Fruit fly (Drosophila melanogaster) whole organism, prepupa: Measurements from ENCODE around the gene CG15480.
"Not testable (repeated sequence)": the region's sequence is repeated elsewhere in the genome, so short reads cannot be mapped to it uniquely, and the experiment has no call there.

Experiments used
- Blimp-1 ChIP-seq: fragments of 200-800 bp; sonication (Bioruptor generic); optimal IDR thresholded peaks from 3 replicates; lab custom pipeline; 2017; ENCODE audit warnings: missing biosample characterization, missing genetic modification characterization, mild to moderate bottlenecking, moderate library complexity, missing genetic modification reagents
- CG10631 ChIP-seq: fragments of 200-800 bp; sonication (Bioruptor generic); optimal IDR thresholded peaks from 2 replicates; lab custom pipeline; 2016; ENCODE audit warnings: missing biosample characterization, missing genetic modification characterization
- CG11294 ChIP-seq: fragments of 200-800 bp; sonication (Bioruptor generic); IDR thresholded peaks from 2 replicates; pipeline ENCODE4 v1.3.6; 2022; ENCODE audit warnings: missing biosample characterization, missing genetic modification characterization
- CG11762 ChIP-seq: fragments of 200-800 bp; sonication (Bioruptor generic); optimal IDR thresholded peaks from 3 replicates; lab custom pipeline; 2016; ENCODE audit warnings: missing biosample characterization, missing genetic modification characterization; ENCODE audit not compliant: insufficient read depth
- CG11902 ChIP-seq: fragments of 200-800 bp; sonication (Bioruptor generic); optimal IDR thresholded peaks from 3 replicates; lab custom pipeline; 2016; ENCODE audit warnings: missing biosample characterization, missing genetic modification characterization
- CG15336 ChIP-seq: fragments of 200-800 bp; sonication (Bioruptor generic); IDR thresholded peaks from 2 replicates; pipeline ENCODE4 v1.3.6; 2022; ENCODE audit warnings: missing biosample characterization, missing genetic modification characterization
- CG16779 ChIP-seq: fragments of 200-800 bp; sonication (Bioruptor generic); optimal IDR thresholded peaks from 3 replicates; lab custom pipeline; 2017; ENCODE audit warnings: missing biosample characterization, mild to moderate bottlenecking, missing genetic modification characterization
- CG3032 ChIP-seq: fragments of 200-800 bp; optimal IDR thresholded peaks from 2 replicates; lab custom pipeline; 2019; ENCODE audit warnings: missing biosample characterization, mild to moderate bottlenecking, missing genetic modification characterization, moderate library complexity
- CG31627 ChIP-seq: fragments of 200-800 bp; sonication (Bioruptor generic); optimal IDR thresholded peaks from 3 replicates; lab custom pipeline; 2016; ENCODE audit warnings: missing biosample characterization, missing genetic modification characterization
- CG3919 ChIP-seq: fragments of 200-800 bp; sonication (Bioruptor generic); optimal IDR thresholded peaks from 3 replicates; lab custom pipeline; 2016; ENCODE audit warnings: missing biosample characterization, missing genetic modification characterization
- CG4318 ChIP-seq: fragments of 200-800 bp; sonication (Bioruptor generic); optimal IDR thresholded peaks from 3 replicates; lab custom pipeline; 2017; ENCODE audit warnings: missing biosample characterization, mild to moderate bottlenecking, missing genetic modification characterization
- CG6163 ChIP-seq: fragments of 200-800 bp; sonication (Bioruptor generic); IDR thresholded peaks from 3 replicates; pipeline ENCODE4 v1.3.6; 2022; ENCODE audit warnings: missing biosample characterization, missing genetic modification characterization
- CG6276 ChIP-seq: fragments of 200-800 bp; sonication (Bioruptor generic); optimal IDR thresholded peaks from 2 replicates; lab custom pipeline; 2017; ENCODE audit warnings: missing biosample characterization, mild to moderate bottlenecking, missing genetic modification characterization
- CG7368 ChIP-seq: fragments of 200-800 bp; sonication (Bioruptor generic); optimal IDR thresholded peaks from 3 replicates; lab custom pipeline; 2016; ENCODE audit warnings: missing biosample characterization, missing genetic modification characterization
- CG8119 ChIP-seq: fragments of 200-800 bp; sonication (Bioruptor generic); IDR thresholded peaks from 3 replicates; pipeline ENCODE4 v1.3.6; 2022; ENCODE audit warnings: missing biosample characterization, missing genetic modification characterization
- CG8319 ChIP-seq: fragments of 200-800 bp; sonication (Bioruptor generic); optimal IDR thresholded peaks from 3 replicates; lab custom pipeline; 2016; ENCODE audit warnings: missing biosample characterization, missing genetic modification characterization
- CG8632 ChIP-seq: fragments of 200-800 bp; sonication (Bioruptor generic); optimal IDR thresholded peaks from 3 replicates; lab custom pipeline; 2016; ENCODE audit warnings: missing biosample characterization, missing genetic modification characterization
- CG9139 ChIP-seq: fragments of 200-800 bp; sonication (Bioruptor generic); optimal IDR thresholded peaks from 3 replicates; lab custom pipeline; 2017; ENCODE audit warnings: missing biosample characterization, mild to moderate bottlenecking, missing genetic modification characterization
- Eip78C ChIP-seq: fragments of 200-800 bp; sonication (Bioruptor generic); peaks from one replicate; lab custom pipeline; 2016; ENCODE audit warnings: missing biosample characterization, missing genetic modification characterization
- Ets96B ChIP-seq: fragments of 200-800 bp; optimal IDR thresholded peaks from 2 replicates; lab custom pipeline; 2019; ENCODE audit warnings: missing biosample characterization, mild to moderate bottlenecking, missing genetic modification characterization, moderate library complexity
- Hr38 ChIP-seq: sonication (Bioruptor generic); optimal IDR thresholded peaks from 2 replicates; lab custom pipeline; 2016; ENCODE audit warnings: missing biosample characterization, missing genetic modification characterization
- Hr39 ChIP-seq: fragments of 200-800 bp; sonication (Bioruptor generic); optimal IDR thresholded peaks from 2 replicates; lab custom pipeline; 2016; ENCODE audit warnings: missing biosample characterization, missing genetic modification characterization
- Lpt ChIP-seq: fragments of 200-800 bp; sonication (Bioruptor generic); optimal IDR thresholded peaks from 3 replicates; lab custom pipeline; 2016; ENCODE audit warnings: missing biosample characterization, missing genetic modification characterization
- OdsH ChIP-seq: fragments of 200-800 bp; sonication (Bioruptor generic); optimal IDR thresholded peaks from 3 replicates; lab custom pipeline; 2016; ENCODE audit warnings: missing biosample characterization, missing genetic modification characterization
- Smox ChIP-seq: fragments of 200-800 bp; sonication (Bioruptor generic); optimal IDR thresholded peaks from 3 replicates; lab custom pipeline; 2016; ENCODE audit warnings: missing biosample characterization, missing genetic modification characterization
- Sox14 ChIP-seq: fragments of 200-800 bp; sonication (Bioruptor generic); optimal IDR thresholded peaks from 3 replicates; lab custom pipeline; 2016; ENCODE audit warnings: missing biosample characterization, missing genetic modification characterization
- cyc ChIP-seq: fragments of 200-800 bp; sonication (Bioruptor generic); optimal IDR thresholded peaks from 3 replicates; lab custom pipeline; 2016; ENCODE audit warnings: missing biosample characterization, missing genetic modification characterization
- dac ChIP-seq: fragments of 200-800 bp; sonication (Bioruptor generic); optimal IDR thresholded peaks from 2 replicates; lab custom pipeline; 2017; ENCODE audit warnings: missing biosample characterization, mild to moderate bottlenecking, missing genetic modification characterization
- dsx ChIP-seq: fragments of 200-800 bp; optimal IDR thresholded peaks from 3 replicates; lab custom pipeline; 2019; ENCODE audit warnings: missing biosample characterization, mild to moderate bottlenecking, missing genetic modification characterization, moderate library complexity; ENCODE audit not compliant: poor library complexity, severe bottlenecking
- eg ChIP-seq: fragments of 200-800 bp; sonication (Bioruptor generic); IDR thresholded peaks from 3 replicates; pipeline ENCODE4 v1.3.6; 2022; ENCODE audit warnings: missing biosample characterization, missing genetic modification characterization
- esn ChIP-seq: fragments of 200-800 bp; sonication (Bioruptor generic); optimal IDR thresholded peaks from 2 replicates; lab custom pipeline; 2016; ENCODE audit warnings: missing biosample characterization, mild to moderate bottlenecking, missing genetic modification characterization, moderate library complexity
- fd59A ChIP-seq: fragments of 200-800 bp; sonication (Bioruptor generic); optimal IDR thresholded peaks from 2 replicates; lab custom pipeline; 2017; ENCODE audit warnings: missing biosample characterization, mild to moderate bottlenecking, missing genetic modification characterization, missing genetic modification reagents
- fkh ChIP-seq: fragments of 200-800 bp; sonication (Bioruptor generic); optimal IDR thresholded peaks from 3 replicates; lab custom pipeline; 2017; ENCODE audit warnings: missing biosample characterization, mild to moderate bottlenecking, missing genetic modification characterization, moderate library complexity
- lz ChIP-seq: fragments of 200-800 bp; sonication (Bioruptor generic); optimal IDR thresholded peaks from 3 replicates; lab custom pipeline; 2016; ENCODE audit warnings: missing biosample characterization, missing genetic modification characterization
- pdm3 ChIP-seq: fragments of 200-800 bp; sonication (Bioruptor generic); optimal IDR thresholded peaks from 3 replicates; lab custom pipeline; 2016; ENCODE audit warnings: missing biosample characterization, missing genetic modification characterization
- salr ChIP-seq, 2 experiments: fragments of 200-800 bp; sonication (Bioruptor generic); optimal IDR thresholded peaks; 3 replicates each; lab custom pipeline; 2016 to 2018; ENCODE audit warnings: missing biosample characterization in 2 of 2, missing genetic modification characterization in 2 of 2, mild to moderate bottlenecking in 1 of 2
- spab ChIP-seq: fragments of 200-800 bp; sonication (Bioruptor generic); optimal IDR thresholded peaks from 2 replicates; lab custom pipeline; 2017; ENCODE audit warnings: missing biosample characterization, mild to moderate bottlenecking, missing genetic modification characterization, missing genetic modification reagents
- ss ChIP-seq, 2 experiments: fragments of 200-800 bp; sonication (Bioruptor generic); optimal IDR thresholded peaks; 2 replicates in 1 of 2; 3 replicates in 1 of 2; lab custom pipeline; 2017 to 2018; ENCODE audit warnings: mild to moderate bottlenecking in 2 of 2, missing biosample characterization in 2 of 2, missing genetic modification characterization in 2 of 2, moderate library complexity in 1 of 2
- svp ChIP-seq: fragments of 200-800 bp; sonication (Bioruptor generic); peaks from one replicate; lab custom pipeline; 2016; ENCODE audit warnings: missing biosample characterization, missing genetic modification characterization
- topi ChIP-seq: fragments of 200-800 bp; sonication (Bioruptor generic); optimal IDR thresholded peaks from 3 replicates; lab custom pipeline; 2016; ENCODE audit warnings: missing biosample characterization, missing genetic modification characterization
- vri ChIP-seq: fragments of 200-800 bp; sonication (Bioruptor generic); optimal IDR thresholded peaks from 3 replicates; lab custom pipeline; 2016; ENCODE audit warnings: missing biosample characterization, mild to moderate bottlenecking, missing genetic modification characterization

CG15480 gene

dm6 chr2L:13215010-13215409 lies 10.1 kb downstream of the CG15480 start, which contains the start of gene kek4:
Gene kek4, minus strand, starts transcription at chr2L:13215350.
- no peak for TF ChIP-seq Sox14 (GFP tag; lab: Kevin White, UChicago)
- TF ChIP-seq CG31627 (GFP tag; lab: Kevin White, UChicago): no peak
- TF ChIP-seq svp: no peak
- TF ChIP-seq CG11902 (GFP tag; lab: Kevin White, UChicago): no peak
- TF ChIP-seq salr (GFP tag; optimal IDR thresholded peaks at IDR 0.05; lab: Kevin White, UChicago): no peak
- no peak for TF ChIP-seq cyc (GFP tag; lab: Kevin White, UChicago)
- no peak for TF ChIP-seq vri (GFP tag; lab: Kevin White, UChicago)
- no peak for TF ChIP-seq CG11294 (GFP tag; lab: Robert Waterston, UW)
- no peak for TF ChIP-seq Blimp-1
- TF ChIP-seq Hr39 (GFP tag; lab: Kevin White, UChicago): no peak
- no peak for TF ChIP-seq ss (GFP tag; optimal IDR thresholded peaks at IDR 0.05; lab: Kevin White, UChicago)
- no peak for TF ChIP-seq CG16779 (tag; lab: Kevin White, UChicago)
- TF ChIP-seq, all 60 proteins: peak for 0

dm6 chr2L:13211764-13212265 lies 13.3 kb downstream of the CG15480 start, which contains the start of gene CG15482:
Gene CG15482, minus strand, starts transcription at chr2L:13211814.
- TF ChIP-seq Blimp-1; salr (GFP tag; optimal IDR thresholded peaks at IDR 0.05; lab: Kevin White, UChicago); CG7368 (GFP tag; lab: Kevin White, UChicago): not testable (repeated sequence)

dm6 chr2L:13206857-13207463 lies 18.1 kb downstream of the CG15480 start:
- TF ChIP-seq cyc (GFP tag; lab: Kevin White, UChicago) (no peak), CG15336 (no peak; the same call in 1 of the 2 replicates), CG31627 (GFP tag; lab: Kevin White, UChicago) (no peak), eg (GFP tag; lab: Robert Waterston, UW) (no peak; the same call in 2 of the 3 replicates), dac (no peak), CG4318 (GFP tag; lab: Kevin White, UChicago) (no peak), CG11902 (GFP tag; lab: Kevin White, UChicago) (no peak), dsx (GFP tag; lab: Kevin White, UChicago) (no peak), svp (no peak), pdm3 (GFP tag; lab: Kevin White, UChicago) (no peak), topi (GFP tag; lab: Kevin White, UChicago) (no peak), Ets96B (tag; lab: Kevin White, UChicago) (no peak), CG6163 (GFP tag; lab: Robert Waterston, UW) (no peak)

- TF ChIP-seq dac: no peak
- peak; percentile 32 for TF ChIP-seq Lpt (GFP tag; lab: Kevin White, UChicago)
- peak; percentile 23 for TF ChIP-seq CG3919 (GFP tag; lab: Kevin White, UChicago)
- no peak for TF ChIP-seq CG8319 (GFP tag; lab: Kevin White, UChicago)
- no peak for TF ChIP-seq Smox
- TF ChIP-seq Blimp-1: no peak
- no peak for TF ChIP-seq CG8632 (GFP tag; lab: Kevin White, UChicago)
- no peak for TF ChIP-seq CG11762
- TF ChIP-seq esn: no peak
- no peak for TF ChIP-seq salr (GFP tag; optimal IDR thresholded peaks at IDR 0.05; lab: Kevin White, UChicago)
- TF ChIP-seq CG15336: 0 out of 2 replicates have a peak, but pooled peaks have one; percentile 27
- no peak for TF ChIP-seq CG11294 (GFP tag; lab: Robert Waterston, UW)
- TF ChIP-seq lz (GFP tag; lab: Kevin White, UChicago): no peak
- TF ChIP-seq CG6276 (GFP tag; lab: Kevin White, UChicago): peak; percentile 44
- peak; percentile 8 for TF ChIP-seq fkh
- peak; percentile 61; the same call in 2 of the 3 replicates for TF ChIP-seq eg (GFP tag; lab: Robert Waterston, UW)
- TF ChIP-seq Hr38 (GFP tag; lab: Kevin White, UChicago): no peak
- TF ChIP-seq spab (GFP tag; lab: Kevin White, UChicago): no peak
- no peak for TF ChIP-seq CG3032 (tag; lab: Kevin White, UChicago)
- peak; percentile 17 for TF ChIP-seq CG9139 (GFP tag; lab: Kevin White, UChicago)
- TF ChIP-seq ss (GFP tag; optimal IDR thresholded peaks at IDR 0.05; lab: Kevin White, UChicago): peak; percentile 5 to 73
- TF ChIP-seq Hr39 (GFP tag; lab: Kevin White, UChicago): no peak
- peak; percentile 77 for TF ChIP-seq Eip78C
- no peak for TF ChIP-seq topi (GFP tag; lab: Kevin White, UChicago)
- TF ChIP-seq OdsH (GFP tag; lab: Kevin White, UChicago): no peak
- no peak for TF ChIP-seq fd59A (GFP tag; lab: Kevin White, UChicago)
- no peak for TF ChIP-seq cyc (GFP tag; lab: Kevin White, UChicago)
- TF ChIP-seq CG10631 (GFP tag; lab: Kevin White, UChicago): no peak
- TF ChIP-seq CG8119: 0 out of 3 replicates have a peak, but pooled peaks have one; percentile 35
- TF ChIP-seq CG11902 (GFP tag; lab: Kevin White, UChicago): no peak
Observed at dm6 chr2L:13206077-13206668, 18.9 kb downstream of the CG15480 start.
